Worm (Caenorhabditis elegans) whole organism, L4/young adult: Measurements from ENCODE around the gene T21C9.9.

ENCODE experiments used
- W03F9.2 ChIP-seq: fragments of 150-350 bp; optimal IDR thresholded peaks from 2 replicates; lab custom pipeline; 2014; ENCODE audit warnings: missing biosample characterization, missing genetic modification characterization
- dao-5 ChIP-seq: sonication (generic microtip); optimal IDR thresholded peaks from 2 replicates; lab custom pipeline; 2016; ENCODE audit warnings: missing genotype, missing genetic modification characterization, moderate library complexity, missing compliant biosample characterization
- him-1 ChIP-seq: sonication (generic microtip); optimal IDR thresholded peaks from 2 replicates; lab custom pipeline; 2016; ENCODE audit warnings: missing genotype, missing genetic modification reagents, missing genetic modification characterization, missing compliant biosample characterization

DNA sequence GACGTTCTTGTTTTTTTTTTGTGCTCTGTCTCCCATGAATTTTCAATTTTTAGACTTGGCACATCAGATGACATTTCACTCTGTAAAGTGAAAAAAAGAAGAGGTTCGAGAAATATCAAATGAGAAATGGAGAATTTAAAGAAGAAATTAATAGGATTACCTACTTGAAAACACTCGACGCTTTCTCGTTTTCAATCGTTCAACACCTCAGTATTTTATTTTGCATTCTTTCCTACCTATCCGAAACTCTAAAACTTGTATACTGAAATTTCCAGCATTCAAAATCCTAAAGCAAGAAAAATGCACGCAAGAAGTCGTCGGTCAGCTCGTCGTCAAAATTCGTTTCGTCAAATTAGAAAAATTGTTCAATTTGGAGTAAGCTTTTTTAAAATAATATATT lies 43.3 kb upstream of the T21C9.9 start, which contains the start of gene kvs-2:
- TF ChIP-seq dao-5: no peak
- no peak for TF ChIP-seq him-1
- TF ChIP-seq W03F9.2 (tag; lab: Kevin White, UChicago): no peak
